Fruit fly (Drosophila melanogaster) Kc167 (cell line): Measurements from ENCODE around the gene bgm.

Source experiments
- Myc ChIP-seq: fragments of >200 bp; optimal IDR thresholded peaks from 2 replicates; lab custom pipeline; 2017; ENCODE audit warnings: missing external identifiers
- Sin3A ChIP-seq: fragments of >200 bp; optimal IDR thresholded peaks from 2 replicates; lab custom pipeline; 2018; ENCODE audit warnings: missing external identifiers
- h ChIP-seq: fragments of >200 bp; optimal IDR thresholded peaks from 3 replicates; lab custom pipeline; 2018; ENCODE audit warnings: missing external identifiers
- insv ChIP-seq: fragments of >200 bp; optimal IDR thresholded peaks from 3 replicates; lab custom pipeline; 2018; ENCODE audit warnings: missing external identifiers
- psq ChIP-seq: fragments of >200 bp; optimal IDR thresholded peaks from 2 replicates; lab custom pipeline; 2017; ENCODE audit warnings: missing external identifiers
- ttk ChIP-seq: sonication (Bioruptor generic); optimal IDR thresholded peaks from 2 replicates; lab custom pipeline; 2017; ENCODE audit warnings: missing external identifiers

bgm gene

DNA sequence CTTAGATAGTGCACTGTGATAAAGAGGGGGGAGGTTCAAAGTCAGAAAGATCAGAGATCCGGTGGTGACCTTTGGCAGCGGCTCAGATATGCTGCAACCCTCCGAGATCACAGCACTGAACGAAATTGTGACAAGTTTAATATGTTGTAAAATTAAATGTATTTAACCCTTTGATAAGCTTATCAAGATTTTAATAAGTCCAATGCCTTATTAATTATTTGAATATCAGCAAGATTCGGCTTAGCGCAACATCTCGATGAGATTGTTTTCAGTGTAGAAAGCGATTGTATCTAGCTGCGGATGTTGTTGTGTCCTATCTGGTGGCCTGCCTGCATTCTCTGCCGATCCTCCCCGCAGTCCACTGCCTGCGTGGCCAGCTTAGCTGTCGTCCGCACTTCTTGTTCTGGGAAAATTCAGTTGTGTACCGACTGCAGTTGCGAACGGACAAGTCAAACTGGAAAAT is 34.4 kb downstream of the bgm start, which contains the start of gene NimC4:
NimC4 (plus strand) TSS at position 413 of the 463 bp plus-strand sequence.
- TF ChIP-seq Sin3A (lab: Kevin White, UChicago) (no peak), Myc (lab: Kevin White, UChicago) (no peak), psq (lab: Kevin White, UChicago) (no peak), h (no peak), ttk (lab: Kevin White, UChicago) (no peak), insv (lab: Kevin White, UChicago) (no peak)

DNA sequence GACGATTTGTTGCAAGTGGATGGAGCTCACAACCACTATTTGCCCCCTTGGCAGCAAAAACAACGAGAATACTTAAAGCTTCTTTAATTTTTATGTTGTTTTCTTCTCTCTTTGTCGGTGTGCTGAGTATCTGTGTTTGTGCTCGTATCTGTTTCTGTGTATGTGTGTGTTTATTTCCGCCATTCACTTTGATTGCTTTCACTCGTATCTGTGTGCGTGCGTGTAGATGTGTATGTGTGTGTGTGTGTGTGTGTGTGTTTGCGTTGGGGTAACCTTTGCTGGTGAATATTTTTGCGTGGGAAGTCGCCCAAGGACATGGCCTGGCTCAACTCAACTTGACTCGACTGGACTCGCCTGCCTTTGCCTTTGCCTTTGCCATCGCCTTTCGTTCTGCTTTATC is 37.2 kb downstream of the bgm start:
- no peak for TF ChIP-seq psq (lab: Kevin White, UChicago)

- TF ChIP-seq insv (lab: Kevin White, UChicago) = no peak
- TF ChIP-seq h = no peak
- no peak for TF ChIP-seq Sin3A (lab: Kevin White, UChicago)
Measured at dm6 chr2L:14054281-14054680, 41.5 kb downstream of the bgm start.

DNA sequence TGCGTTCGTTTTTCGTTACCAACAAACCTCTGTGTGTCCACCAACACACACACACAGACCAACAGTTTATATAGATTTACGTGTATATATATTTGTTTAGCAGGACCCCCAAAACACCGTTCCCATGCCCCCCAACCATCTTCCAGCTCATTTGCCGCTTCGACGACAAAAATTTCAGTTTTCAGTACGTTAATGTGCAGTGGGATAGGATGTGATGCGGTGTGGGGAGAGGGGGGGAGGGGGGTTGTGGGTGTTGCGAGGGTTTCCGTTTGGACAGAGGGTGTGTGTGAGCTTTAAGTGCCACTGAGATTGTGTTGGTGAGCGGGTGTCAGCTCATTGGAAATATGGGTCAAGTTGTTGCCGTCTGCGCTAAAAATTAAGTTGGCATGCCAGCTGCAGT is 42.1 kb downstream of the bgm start:
- TF ChIP-seq insv (lab: Kevin White, UChicago) (no peak), Sin3A (lab: Kevin White, UChicago) (no peak), ttk (lab: Kevin White, UChicago) (no peak), psq (lab: Kevin White, UChicago) (no peak), h (no peak), Myc (lab: Kevin White, UChicago) (no peak)
